Fruit fly (Drosophila melanogaster): ENCODE results near the gene CG7627.
A peak's percentile ranks its signal among the peaks of the same experiment; 100 is the strongest.

dm6 chr2L:8370364-8371326 lies 8.4 kb upstream of the CG7627 start, which contains the start of gene CG17292:
- no peak for TF ChIP-seq GATAd (GFP tag; optimal IDR thresholded peaks at IDR 0.05)
- TF ChIP-seq usp (GFP tag; optimal IDR thresholded peaks at IDR 0.05): no peak
- peak; percentile 68 for TF ChIP-seq OdsH (GFP tag; optimal IDR thresholded peaks at IDR 0.05)
- no peak for TF ChIP-seq dmrt93B (GFP tag; optimal IDR thresholded peaks at IDR 0.05)
- peak; percentile 41 for TF ChIP-seq h (GFP tag; optimal IDR thresholded peaks at IDR 0.05)
- TF ChIP-seq Hr83 (GFP tag; optimal IDR thresholded peaks at IDR 0.05; ENCODE audit: poor library complexity, severe bottlenecking): peak; percentile 3
- no peak for TF ChIP-seq fru (GFP tag; optimal IDR thresholded peaks at IDR 0.05)
- TF ChIP-seq Myc (optimal IDR thresholded peaks at IDR 0.05): no peak
- no peak for TF ChIP-seq pan (optimal IDR thresholded peaks at IDR 0.05)
- peak; percentile 98 for TF ChIP-seq Vsx2 (GFP tag; optimal IDR thresholded peaks at IDR 0.05; ENCODE audit: partially characterized antibody)
- TF ChIP-seq Rel (GFP tag; optimal IDR thresholded peaks at IDR 0.05): no peak
- TF ChIP-seq Rel (tag; optimal IDR thresholded peaks at IDR 0.05): peak; percentile 48
- no peak for TF ChIP-seq brk (GFP tag; optimal IDR thresholded peaks at IDR 0.05)
- no peak for TF ChIP-seq CG9705 (GFP tag; optimal IDR thresholded peaks at IDR 0.05)
